Fruit fly (Drosophila melanogaster): ENCODE measurements around the gene CG3123.

- TF ChIP-seq CG8478 (optimal IDR thresholded peaks at IDR 0.05) (no peak), CTCF (optimal IDR thresholded peaks at IDR 0.05) (no peak)
Measured at dm6 chr2L:2825406-2825805, at the start of gene CG3123.

Measured in S2 (cell line).